Worm (Caenorhabditis elegans) whole organism, L3 larva: ENCODE results near the gene mrps-33.
"Not testable (repeated sequence)": the region's sequence is repeated elsewhere in the genome, so short reads cannot be mapped to it uniquely, and the experiment has no call there.

Experiments
- R02D3.7 ChIP-seq: fragments of 150-350 bp; optimal IDR thresholded peaks from 2 replicates; lab custom pipeline; 2014; ENCODE audit warnings: missing biosample characterization, missing genetic modification characterization
- ZK546.5 ChIP-seq: sonication (generic microtip); optimal IDR thresholded peaks from 2 replicates; lab custom pipeline; 2017; ENCODE audit warnings: missing biosample characterization, missing genetic modification characterization
- ceh-16 ChIP-seq: sonication (generic microtip); optimal IDR thresholded peaks from 2 replicates; lab custom pipeline; 2017; ENCODE audit warnings: missing biosample characterization, missing genetic modification characterization
- ceh-28 ChIP-seq: fragments of 150-350 bp; optimal IDR thresholded peaks from 2 replicates; lab custom pipeline; 2014; ENCODE audit warnings: missing biosample characterization, missing genetic modification reagents, missing genetic modification characterization
- ceh-82 ChIP-seq: fragments of 150-350 bp; optimal IDR thresholded peaks from 2 replicates; lab custom pipeline; 2014; ENCODE audit warnings: missing biosample characterization, missing genetic modification characterization
- ceh-9 ChIP-seq: sonication (generic microtip); optimal IDR thresholded peaks from 2 replicates; lab custom pipeline; 2018; ENCODE audit warnings: missing biosample characterization, missing genetic modification characterization
- daf-12 ChIP-seq: fragments of 150-350 bp; optimal IDR thresholded peaks from 2 replicates; lab custom pipeline; 2014; ENCODE audit warnings: missing biosample characterization, missing genetic modification reagents, missing genetic modification characterization
- egl-27 ChIP-seq: sonication (generic microtip); optimal IDR thresholded peaks from 4 replicates; lab custom pipeline; 2017; ENCODE audit warnings: missing biosample characterization, missing genetic modification reagents, missing genetic modification characterization
- egl-5 ChIP-seq: fragments of 150-350 bp; optimal IDR thresholded peaks from 2 replicates; lab custom pipeline; 2017; ENCODE audit warnings: missing biosample characterization, missing genetic modification reagents, missing genetic modification characterization, inconsistent platforms
- elt-1 ChIP-seq: fragments of 150-350 bp; optimal IDR thresholded peaks from 2 replicates; lab custom pipeline; 2014; ENCODE audit warnings: missing biosample characterization, missing genetic modification characterization
- elt-2 ChIP-seq: sonication (generic microtip); optimal IDR thresholded peaks from 2 replicates; lab custom pipeline; 2016; ENCODE audit warnings: missing genetic modification reagents, mild to moderate bottlenecking, missing genetic modification characterization, missing compliant biosample characterization
- elt-3 ChIP-seq, 3 experiments: fragments of 150-350 bp in 1 of 3; sonication (generic microtip) in 2 of 3; optimal IDR thresholded peaks; 2 replicates in 2 of 3; 4 replicates in 1 of 3; lab custom pipeline; 2014 to 2017; ENCODE audit warnings: missing biosample characterization in 3 of 3, missing genetic modification characterization in 3 of 3
- fkh-10 ChIP-seq: sonication (generic microtip); optimal IDR thresholded peaks from 2 replicates; lab custom pipeline; 2017; ENCODE audit warnings: missing biosample characterization, missing genetic modification reagents, missing genetic modification characterization
- fos-1 ChIP-seq: fragments of 150-350 bp; optimal IDR thresholded peaks from 2 replicates; lab custom pipeline; 2014; ENCODE audit warnings: missing biosample characterization, missing genetic modification characterization
- hmg-11 ChIP-seq: sonication (generic microtip); optimal IDR thresholded peaks from 2 replicates; lab custom pipeline; 2016; ENCODE audit warnings: missing genetic modification characterization, missing compliant biosample characterization
- lin-15B ChIP-seq: fragments of 150-350 bp; optimal IDR thresholded peaks from 2 replicates; lab custom pipeline; 2014; ENCODE audit warnings: missing biosample characterization, missing genetic modification characterization
- lin-39 ChIP-seq: fragments of 150-350 bp; optimal IDR thresholded peaks from 2 replicates; lab custom pipeline; 2018; ENCODE audit warnings: missing biosample characterization, missing genetic modification reagents, missing genetic modification characterization
- lsy-12 ChIP-seq: sonication (generic microtip); optimal IDR thresholded peaks from 2 replicates; lab custom pipeline; 2016; ENCODE audit warnings: mild to moderate bottlenecking, missing genetic modification characterization, missing compliant biosample characterization
- mdl-1 ChIP-seq: fragments of 150-350 bp; optimal IDR thresholded peaks from 2 replicates; lab custom pipeline; 2014; ENCODE audit warnings: missing biosample characterization, missing genetic modification characterization
- nfya-1 ChIP-seq: sonication (generic microtip); optimal IDR thresholded peaks from 2 replicates; lab custom pipeline; 2017; ENCODE audit warnings: missing genetic modification characterization, mild to moderate bottlenecking, missing compliant biosample characterization, antibody characterized with exemption, moderate library complexity; ENCODE audit not compliant: insufficient read depth
- nhr-11 ChIP-seq: fragments of 150-350 bp; optimal IDR thresholded peaks from 2 replicates; lab custom pipeline; 2014; ENCODE audit warnings: missing biosample characterization, missing genetic modification characterization
- nhr-12 ChIP-seq: fragments of 150-350 bp; optimal IDR thresholded peaks from 2 replicates; lab custom pipeline; 2014; ENCODE audit warnings: missing biosample characterization, missing genetic modification characterization
- nhr-23 ChIP-seq: fragments of 150-350 bp; optimal IDR thresholded peaks from 2 replicates; lab custom pipeline; 2014; ENCODE audit warnings: missing biosample characterization, missing genetic modification reagents, missing genetic modification characterization
- nhr-237 ChIP-seq: fragments of 150-350 bp; optimal IDR thresholded peaks from 2 replicates; lab custom pipeline; 2014; ENCODE audit warnings: missing biosample characterization, missing genetic modification characterization
- nhr-25 ChIP-seq: sonication (generic microtip); optimal IDR thresholded peaks from 2 replicates; lab custom pipeline; 2017; ENCODE audit warnings: missing biosample characterization, missing genetic modification characterization
- nhr-28 ChIP-seq: fragments of 150-350 bp; optimal IDR thresholded peaks from 2 replicates; lab custom pipeline; 2014; ENCODE audit warnings: missing biosample characterization, missing genetic modification characterization
- nhr-43 ChIP-seq: sonication (generic microtip); optimal IDR thresholded peaks from 2 replicates; lab custom pipeline; 2016; ENCODE audit warnings: mild to moderate bottlenecking, missing genetic modification characterization, missing compliant biosample characterization; ENCODE audit not compliant: poor library complexity, severe bottlenecking
- nhr-67 ChIP-seq: fragments of 150-350 bp; optimal IDR thresholded peaks from 2 replicates; lab custom pipeline; 2014; ENCODE audit warnings: missing biosample characterization, missing genetic modification characterization
- nhr-76 ChIP-seq: fragments of 150-350 bp; sonication (generic microtip); optimal IDR thresholded peaks from 5 replicates; lab custom pipeline; 2014; ENCODE audit warnings: missing biosample characterization, missing genetic modification characterization
- nhr-77 ChIP-seq: fragments of 150-350 bp; optimal IDR thresholded peaks from 2 replicates; lab custom pipeline; 2014; ENCODE audit warnings: missing biosample characterization, missing genetic modification characterization
- pha-4 ChIP-seq: fragments of 150-350 bp; optimal IDR thresholded peaks from 2 replicates; lab custom pipeline; 2014; ENCODE audit warnings: missing biosample characterization, missing genetic modification reagents, missing genetic modification characterization
- pqm-1 ChIP-seq: fragments of 150-350 bp; optimal IDR thresholded peaks from 2 replicates; lab custom pipeline; 2017; ENCODE audit warnings: missing biosample characterization, missing genetic modification characterization, inconsistent platforms
- skn-1 ChIP-seq: fragments of 150-350 bp; optimal IDR thresholded peaks from 2 replicates; lab custom pipeline; 2014; ENCODE audit warnings: missing biosample characterization, missing genetic modification characterization
- snpc-4 ChIP-seq: fragments of 150-350 bp; optimal IDR thresholded peaks from 2 replicates; lab custom pipeline; 2014; ENCODE audit warnings: missing biosample characterization, missing genetic modification characterization
- tbx-2 ChIP-seq: sonication (generic microtip); optimal IDR thresholded peaks from 2 replicates; lab custom pipeline; 2016; ENCODE audit warnings: mild to moderate bottlenecking, missing genetic modification characterization, missing compliant biosample characterization
- unc-39 ChIP-seq: sonication (generic microtip); optimal IDR thresholded peaks from 4 replicates; lab custom pipeline; 2017; ENCODE audit warnings: missing biosample characterization, missing genetic modification characterization
- zag-1 ChIP-seq: fragments of 150-350 bp; optimal IDR thresholded peaks from 2 replicates; lab custom pipeline; 2014; ENCODE audit warnings: missing biosample characterization, missing genetic modification characterization
- ztf-4 ChIP-seq: fragments of 150-350 bp; optimal IDR thresholded peaks from 2 replicates; lab custom pipeline; 2014; ENCODE audit warnings: missing biosample characterization, missing genetic modification characterization

mrps-33 gene

DNA sequence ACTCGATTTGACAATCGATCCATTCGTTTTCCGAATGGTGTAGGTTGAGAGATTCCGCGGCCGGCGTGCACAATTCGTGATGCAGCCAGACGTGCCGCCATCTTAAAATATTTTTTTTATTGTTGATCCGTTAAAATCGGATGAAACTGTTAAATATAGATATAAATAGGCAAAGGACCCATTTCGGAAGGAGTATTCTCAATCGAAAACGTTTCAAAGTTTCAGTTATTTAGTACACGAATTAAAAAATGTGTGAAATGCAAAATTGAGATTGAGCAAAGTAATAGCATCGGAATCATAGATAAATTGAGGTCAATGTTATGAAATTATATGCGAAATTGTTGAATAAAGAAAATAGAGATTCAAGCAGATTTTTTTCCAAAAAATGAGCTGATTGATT lies at the start of gene mrps-33:
Gene mrps-33 (minus strand): TSS at position 101 of the 400 bp plus-strand sequence.
- TF ChIP-seq pqm-1 (tag; lab: Kevin White, UChicago) (no peak), pha-4 (tag; lab: Kevin White, UChicago) (no peak), zag-1 (tag; lab: Kevin White, UChicago) (no peak), elt-3 (tag; optimal IDR thresholded peaks at IDR 0.05; lab: Kevin White, UChicago) (no peak), elt-1 (tag; lab: Kevin White, UChicago) (no peak), daf-12 (tag; lab: Kevin White, UChicago) (no peak), R02D3.7 (no peak), mdl-1 (tag; lab: Kevin White, UChicago) (no peak), nhr-28 (no peak), nhr-11 (tag; lab: Kevin White, UChicago) (no peak), elt-2 (tag; lab: Kevin White, UChicago) (no peak), egl-27 (tag; lab: Kevin White, UChicago) (no peak), nhr-23 (tag; lab: Kevin White, UChicago) (no peak), hmg-11 (tag; lab: Kevin White, UChicago) (no peak), ceh-9 (no peak), lin-39 (tag; lab: Kevin White, UChicago) (no peak)
- TF ChIP-seq, all 47 proteins: peak for 0

DNA sequence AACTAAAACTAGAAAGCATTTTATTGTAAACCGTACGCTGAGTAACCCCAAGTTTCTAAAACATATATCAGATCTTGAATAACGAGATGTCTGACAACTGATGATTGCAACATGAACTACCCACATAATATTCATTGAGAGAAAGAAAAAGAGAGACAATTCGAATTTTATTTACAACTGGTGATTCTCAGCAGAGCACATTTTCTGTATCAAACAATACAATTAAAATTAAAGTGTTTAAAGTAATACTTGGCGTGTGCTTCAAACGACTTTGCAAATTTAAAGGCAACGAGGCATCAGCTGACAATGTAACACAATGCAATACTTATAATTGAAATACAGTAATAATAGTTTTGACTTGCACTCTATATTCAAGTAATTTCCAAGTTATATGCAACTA lies 48.2 kb upstream of the mrps-33 start, which contains the start of gene C33D9.10:
Gene C33D9.10 (minus strand): TSS at position 101 of the 400 bp plus-strand sequence.
- TF ChIP-seq ceh-16, egl-27, skn-1 (tag; lab: Kevin White, UChicago): not testable (repeated sequence)

- TF ChIP-seq nfya-1 (tag; lab: Kevin White, UChicago) (peak; percentile 7), elt-1 (tag; lab: Kevin White, UChicago) (no peak), pha-4 (tag; lab: Kevin White, UChicago) (peak; percentile 30), nhr-25 (tag; lab: Kevin White, UChicago) (no peak), lin-15B (tag; lab: Kevin White, UChicago) (no peak)
- TF ChIP-seq, all 47 proteins: peak for 2
Observed at ce11 chrIV:8786654-8787053, 46.8 kb upstream of the mrps-33 start, which contains the start of gene C33D9.8. C33D9.8 (minus strand) TSS chrIV:8786752.

DNA sequence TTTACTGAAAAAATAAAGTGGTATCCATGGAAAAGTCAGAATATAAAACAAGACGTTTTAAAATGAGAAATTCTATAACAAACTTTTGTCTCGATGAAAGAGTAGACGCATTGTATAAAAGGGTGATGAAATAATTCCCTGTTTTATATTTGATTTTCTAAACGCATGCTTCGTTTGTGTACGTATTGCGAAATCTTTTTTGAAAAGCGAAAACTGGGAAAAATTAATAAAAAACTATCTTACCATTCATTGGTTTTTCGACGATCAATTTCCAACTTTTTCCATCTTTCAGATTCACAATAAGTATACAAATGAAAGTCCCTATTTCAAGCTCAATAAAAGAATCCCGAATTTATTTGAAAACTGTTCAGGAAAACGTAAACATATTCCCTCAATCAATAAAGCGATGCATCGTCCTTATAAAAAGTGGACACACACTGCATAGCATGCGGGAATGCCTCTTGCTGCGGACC lies 45.1 kb upstream of the mrps-33 start, which contains the start of gene C33D9.13:
Gene C33D9.13 (minus strand): TSS at position 423 of the 473 bp plus-strand sequence.
- no peak for TF ChIP-seq egl-27 (tag; lab: Kevin White, UChicago)
- no peak for TF ChIP-seq ztf-4 (tag; lab: Kevin White, UChicago)
- no peak for TF ChIP-seq zag-1 (tag; lab: Kevin White, UChicago)
- no peak for TF ChIP-seq mdl-1 (tag; lab: Kevin White, UChicago)
- TF ChIP-seq snpc-4 (tag; lab: Kevin White, UChicago) = no peak
- TF ChIP-seq nhr-11 (tag; lab: Kevin White, UChicago) = no peak
- TF ChIP-seq R02D3.7 = no peak
- TF ChIP-seq elt-2 (tag; lab: Kevin White, UChicago) = no peak
- TF ChIP-seq ceh-82 = no peak
- no peak for TF ChIP-seq hmg-11 (tag; lab: Kevin White, UChicago)
- TF ChIP-seq elt-1 (tag; lab: Kevin White, UChicago) = no peak
- TF ChIP-seq ceh-28 (tag; lab: Kevin White, UChicago) = peak; percentile 1
- no peak for TF ChIP-seq nhr-43 (tag; lab: Kevin White, UChicago)
- peak; percentile 21 for TF ChIP-seq pha-4 (tag; lab: Kevin White, UChicago)

ce11 chrIV:8782172-8782571 lies 42.3 kb upstream of the mrps-33 start:
- no peak for TF ChIP-seq nhr-237 (tag; lab: Kevin White, UChicago)
- no peak for TF ChIP-seq tbx-2
- TF ChIP-seq daf-12 (tag; lab: Kevin White, UChicago) = no peak
- no peak for TF ChIP-seq zag-1 (tag; lab: Kevin White, UChicago)
- no peak for TF ChIP-seq nhr-76
- TF ChIP-seq ceh-16 (tag; lab: Kevin White, UChicago) = no peak
- TF ChIP-seq ceh-82 = no peak
- no peak for TF ChIP-seq unc-39 (tag; lab: Kevin White, UChicago)
- no peak for TF ChIP-seq nhr-67 (tag; lab: Kevin White, UChicago)
- TF ChIP-seq hmg-11 (tag; lab: Kevin White, UChicago) = peak; percentile 83
- TF ChIP-seq lsy-12 = peak; percentile 43
- peak; percentile 44 for TF ChIP-seq elt-2 (tag; lab: Kevin White, UChicago)
- peak; percentile 93 for TF ChIP-seq lin-39 (tag; lab: Kevin White, UChicago)
- TF ChIP-seq pqm-1 (tag; lab: Kevin White, UChicago) = no peak
- peak; percentile 55 for TF ChIP-seq egl-5 (tag; lab: Kevin White, UChicago)
- peak; percentile 38 for TF ChIP-seq R02D3.7
- peak; percentile 14 for TF ChIP-seq lin-15B (tag; lab: Kevin White, UChicago)
- TF ChIP-seq nhr-28 = no peak
- no peak for TF ChIP-seq fkh-10 (GFP tag; lab: Kevin White, UChicago)
- TF ChIP-seq elt-3 (tag; optimal IDR thresholded peaks at IDR 0.05; lab: Kevin White, UChicago) = no peak
- no peak for TF ChIP-seq ZK546.5 (tag; lab: Kevin White, UChicago)
- no peak for TF ChIP-seq mdl-1 (tag; lab: Kevin White, UChicago)
- TF ChIP-seq ztf-4 (tag; lab: Kevin White, UChicago) = no peak
- TF ChIP-seq fos-1 (tag; lab: Kevin White, UChicago) = no peak
- TF ChIP-seq nhr-23 (tag; lab: Kevin White, UChicago) = peak; percentile 91
- peak; percentile 95 for TF ChIP-seq nhr-25 (tag; lab: Kevin White, UChicago)
- TF ChIP-seq nhr-11 (tag; lab: Kevin White, UChicago) = no peak
- TF ChIP-seq snpc-4 (tag; lab: Kevin White, UChicago) = peak; percentile 23
- TF ChIP-seq pha-4 (tag; lab: Kevin White, UChicago) = peak; percentile 52
- no peak for TF ChIP-seq nhr-12
- no peak for TF ChIP-seq nhr-77
- TF ChIP-seq elt-1 (tag; lab: Kevin White, UChicago) = peak; percentile 41
- TF ChIP-seq skn-1 (tag; lab: Kevin White, UChicago) = no peak
